Fruit fly (Drosophila melanogaster): ENCODE measurements around the gene lama.

DNA sequence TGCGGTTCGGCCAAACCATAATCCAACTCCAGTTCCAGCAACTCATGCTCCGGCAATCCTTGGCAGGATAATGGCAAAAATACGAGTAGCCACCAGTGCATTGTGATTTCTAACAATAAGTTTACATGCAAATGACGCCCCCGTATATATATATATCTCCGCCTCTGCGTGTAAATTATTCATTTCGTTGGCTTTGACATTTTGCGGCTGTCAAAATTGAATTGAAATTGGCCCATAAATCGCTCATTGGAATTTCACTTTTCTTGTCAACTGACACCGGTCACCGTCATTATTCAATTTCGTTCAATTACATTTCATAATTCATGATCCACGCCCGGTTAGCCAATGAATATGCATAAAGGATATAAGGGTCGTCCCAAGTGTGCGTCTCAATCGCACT lies 27.0 kb upstream of the lama start, which contains the start of gene Ir64a:
- TF ChIP-seq lz (GFP tag; optimal IDR thresholded peaks at IDR 0.05) (no peak), ss (GFP tag; optimal IDR thresholded peaks at IDR 0.05) (no peak), CG10669 (GFP tag; optimal IDR thresholded peaks at IDR 0.05) (no peak)

All from whole organism, prepupa.